Worm (Caenorhabditis elegans) whole organism, L3 larva: ENCODE results near the gene bus-1.

Source experiments
- R02D3.7 ChIP-seq: fragments of 150-350 bp; optimal IDR thresholded peaks from 2 replicates; lab custom pipeline; 2014; ENCODE audit warnings: missing biosample characterization, missing genetic modification characterization
- ceh-28 ChIP-seq: fragments of 150-350 bp; optimal IDR thresholded peaks from 2 replicates; lab custom pipeline; 2014; ENCODE audit warnings: missing biosample characterization, missing genetic modification reagents, missing genetic modification characterization

DNA sequence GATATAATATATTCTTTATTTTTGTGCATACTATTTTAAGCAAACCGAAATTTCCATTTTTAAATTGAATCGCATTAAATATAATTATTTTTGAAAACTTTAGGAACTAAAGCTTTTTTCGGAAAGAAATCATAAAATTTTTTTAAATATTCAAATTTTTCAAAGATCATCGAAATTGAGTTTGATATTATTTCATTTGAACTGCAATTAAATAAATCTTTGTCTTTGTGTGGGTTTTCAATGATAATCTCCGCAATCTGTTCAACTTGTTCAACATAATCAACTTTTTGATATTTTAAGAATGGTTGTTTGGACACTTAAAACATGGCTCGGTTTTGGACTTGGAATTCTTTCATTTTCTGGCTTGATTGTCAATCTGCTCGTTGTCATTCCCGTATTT lies 15.4 kb downstream of the bus-1 start, which contains the start of gene srx-2:
- no peak for TF ChIP-seq ceh-28 (tag; lab: Kevin White, UChicago)
- TF ChIP-seq R02D3.7 = no peak
